Fruit fly (Drosophila melanogaster) whole organism, prepupa: Measurements from ENCODE around the gene ben.

ENCODE experiments used
- CG10669 ChIP-seq: fragments of 200-800 bp; sonication (Bioruptor generic); optimal IDR thresholded peaks from 3 replicates; lab custom pipeline; 2018; ENCODE audit warnings: missing biosample characterization, mild to moderate bottlenecking, missing genetic modification characterization, moderate library complexity
- CG11294 ChIP-seq: fragments of 200-800 bp; sonication (Bioruptor generic); IDR thresholded peaks from 2 replicates; pipeline ENCODE4 v1.3.6; 2022; ENCODE audit warnings: missing biosample characterization, missing genetic modification characterization
- CG1621 ChIP-seq: fragments of 200-800 bp; sonication (Bioruptor generic); optimal IDR thresholded peaks from 3 replicates; lab custom pipeline; 2018; ENCODE audit warnings: missing biosample characterization, mild to moderate bottlenecking, missing genetic modification characterization
- CG16779 ChIP-seq: fragments of 200-800 bp; sonication (Bioruptor generic); optimal IDR thresholded peaks from 3 replicates; lab custom pipeline; 2017; ENCODE audit warnings: missing biosample characterization, mild to moderate bottlenecking, missing genetic modification characterization
- CG3032 ChIP-seq: fragments of 200-800 bp; optimal IDR thresholded peaks from 2 replicates; lab custom pipeline; 2019; ENCODE audit warnings: missing biosample characterization, mild to moderate bottlenecking, missing genetic modification characterization, moderate library complexity
- CG34406 ChIP-seq: fragments of 200-800 bp; sonication (Bioruptor generic); optimal IDR thresholded peaks from 3 replicates; lab custom pipeline; 2016; ENCODE audit warnings: missing biosample characterization, missing genetic modification characterization
- CG3919 ChIP-seq: fragments of 200-800 bp; sonication (Bioruptor generic); optimal IDR thresholded peaks from 3 replicates; lab custom pipeline; 2016; ENCODE audit warnings: missing biosample characterization, missing genetic modification characterization
- CG4318 ChIP-seq: fragments of 200-800 bp; sonication (Bioruptor generic); optimal IDR thresholded peaks from 3 replicates; lab custom pipeline; 2017; ENCODE audit warnings: missing biosample characterization, mild to moderate bottlenecking, missing genetic modification characterization
- CG6276 ChIP-seq: fragments of 200-800 bp; sonication (Bioruptor generic); optimal IDR thresholded peaks from 2 replicates; lab custom pipeline; 2017; ENCODE audit warnings: missing biosample characterization, mild to moderate bottlenecking, missing genetic modification characterization
- CG6792 ChIP-seq: fragments of 200-800 bp; sonication (Bioruptor generic); optimal IDR thresholded peaks from 3 replicates; lab custom pipeline; 2016; ENCODE audit warnings: missing biosample characterization, missing genetic modification characterization
- CG6808 ChIP-seq: fragments of 200-800 bp; sonication (Bioruptor generic); optimal IDR thresholded peaks from 3 replicates; lab custom pipeline; 2017; ENCODE audit warnings: missing biosample characterization, missing genetic modification characterization, mild to moderate bottlenecking, moderate library complexity, missing genetic modification reagents
- CG6854 ChIP-seq: fragments of 200-800 bp; sonication (Bioruptor generic); optimal IDR thresholded peaks from 2 replicates; lab custom pipeline; 2017; ENCODE audit warnings: missing biosample characterization, mild to moderate bottlenecking, missing genetic modification characterization
- CG7368 ChIP-seq: fragments of 200-800 bp; sonication (Bioruptor generic); optimal IDR thresholded peaks from 3 replicates; lab custom pipeline; 2016; ENCODE audit warnings: missing biosample characterization, missing genetic modification characterization
- CG8119 ChIP-seq: fragments of 200-800 bp; sonication (Bioruptor generic); IDR thresholded peaks from 3 replicates; pipeline ENCODE4 v1.3.6; 2022; ENCODE audit warnings: missing biosample characterization, missing genetic modification characterization
- CG8319 ChIP-seq: fragments of 200-800 bp; sonication (Bioruptor generic); optimal IDR thresholded peaks from 3 replicates; lab custom pipeline; 2016; ENCODE audit warnings: missing biosample characterization, missing genetic modification characterization
- CG8632 ChIP-seq: fragments of 200-800 bp; sonication (Bioruptor generic); optimal IDR thresholded peaks from 3 replicates; lab custom pipeline; 2016; ENCODE audit warnings: missing biosample characterization, missing genetic modification characterization
- CG9139 ChIP-seq: fragments of 200-800 bp; sonication (Bioruptor generic); optimal IDR thresholded peaks from 3 replicates; lab custom pipeline; 2017; ENCODE audit warnings: missing biosample characterization, mild to moderate bottlenecking, missing genetic modification characterization
- Eip75B ChIP-seq: fragments of 200-800 bp; sonication (Bioruptor generic); optimal IDR thresholded peaks from 3 replicates; lab custom pipeline; 2016; ENCODE audit warnings: missing biosample characterization, missing genetic modification characterization
- Eip78C ChIP-seq: fragments of 200-800 bp; sonication (Bioruptor generic); peaks from one replicate; lab custom pipeline; 2016; ENCODE audit warnings: missing biosample characterization, missing genetic modification characterization
- Eip93F ChIP-seq: fragments of 200-800 bp; sonication (Bioruptor generic); optimal IDR thresholded peaks from 2 replicates; lab custom pipeline; 2016; ENCODE audit warnings: missing biosample characterization, mild to moderate bottlenecking, missing genetic modification characterization
- Ets21C ChIP-seq: fragments of 200-800 bp; sonication (Bioruptor generic); optimal IDR thresholded peaks from 3 replicates; lab custom pipeline; 2016; ENCODE audit warnings: missing biosample characterization, missing genetic modification characterization
- Gug ChIP-seq: fragments of 200-800 bp; sonication (Bioruptor generic); IDR thresholded peaks from 2 replicates; pipeline ENCODE4 v1.3.6; 2022; ENCODE audit warnings: missing biosample characterization, missing genetic modification characterization
- Hr39 ChIP-seq: fragments of 200-800 bp; sonication (Bioruptor generic); optimal IDR thresholded peaks from 2 replicates; lab custom pipeline; 2016; ENCODE audit warnings: missing biosample characterization, missing genetic modification characterization
- Hr4 ChIP-seq: fragments of 200-800 bp; sonication (Bioruptor generic); optimal IDR thresholded peaks from 3 replicates; lab custom pipeline; 2016; ENCODE audit warnings: missing biosample characterization, missing genetic modification characterization
- Lpt ChIP-seq: fragments of 200-800 bp; sonication (Bioruptor generic); optimal IDR thresholded peaks from 3 replicates; lab custom pipeline; 2016; ENCODE audit warnings: missing biosample characterization, missing genetic modification characterization
- Met ChIP-seq: fragments of 200-800 bp; sonication (Bioruptor generic); optimal IDR thresholded peaks from 3 replicates; lab custom pipeline; 2016; ENCODE audit warnings: missing biosample characterization, missing genetic modification characterization
- OdsH ChIP-seq: fragments of 200-800 bp; sonication (Bioruptor generic); optimal IDR thresholded peaks from 3 replicates; lab custom pipeline; 2016; ENCODE audit warnings: missing biosample characterization, missing genetic modification characterization
- Smox ChIP-seq: fragments of 200-800 bp; sonication (Bioruptor generic); optimal IDR thresholded peaks from 3 replicates; lab custom pipeline; 2016; ENCODE audit warnings: missing biosample characterization, missing genetic modification characterization
- Sox102F ChIP-seq: fragments of 200-800 bp; sonication (Bioruptor generic); optimal IDR thresholded peaks from 2 replicates; lab custom pipeline; 2016; ENCODE audit warnings: missing biosample characterization, mild to moderate bottlenecking, missing genetic modification characterization
- Sox14 ChIP-seq: fragments of 200-800 bp; sonication (Bioruptor generic); optimal IDR thresholded peaks from 3 replicates; lab custom pipeline; 2016; ENCODE audit warnings: missing biosample characterization, missing genetic modification characterization
- Sox15 ChIP-seq: fragments of 200-800 bp; sonication (Bioruptor generic); optimal IDR thresholded peaks from 3 replicates; lab custom pipeline; 2016; ENCODE audit warnings: missing biosample characterization, missing genetic modification characterization
- dac ChIP-seq: fragments of 200-800 bp; sonication (Bioruptor generic); optimal IDR thresholded peaks from 2 replicates; lab custom pipeline; 2017; ENCODE audit warnings: missing biosample characterization, mild to moderate bottlenecking, missing genetic modification characterization
- eg ChIP-seq: fragments of 200-800 bp; sonication (Bioruptor generic); IDR thresholded peaks from 3 replicates; pipeline ENCODE4 v1.3.6; 2022; ENCODE audit warnings: missing biosample characterization, missing genetic modification characterization
- esn ChIP-seq: fragments of 200-800 bp; sonication (Bioruptor generic); optimal IDR thresholded peaks from 2 replicates; lab custom pipeline; 2016; ENCODE audit warnings: missing biosample characterization, mild to moderate bottlenecking, missing genetic modification characterization, moderate library complexity
- fd59A ChIP-seq: fragments of 200-800 bp; sonication (Bioruptor generic); optimal IDR thresholded peaks from 2 replicates; lab custom pipeline; 2017; ENCODE audit warnings: missing biosample characterization, mild to moderate bottlenecking, missing genetic modification characterization, missing genetic modification reagents
- fd85E ChIP-seq: fragments of 200-800 bp; sonication (Bioruptor generic); optimal IDR thresholded peaks from 3 replicates; lab custom pipeline; 2016; ENCODE audit warnings: missing biosample characterization, missing genetic modification characterization
- fkh ChIP-seq: fragments of 200-800 bp; sonication (Bioruptor generic); optimal IDR thresholded peaks from 3 replicates; lab custom pipeline; 2017; ENCODE audit warnings: missing biosample characterization, mild to moderate bottlenecking, missing genetic modification characterization, moderate library complexity
- lz ChIP-seq: fragments of 200-800 bp; sonication (Bioruptor generic); optimal IDR thresholded peaks from 3 replicates; lab custom pipeline; 2016; ENCODE audit warnings: missing biosample characterization, missing genetic modification characterization
- net ChIP-seq: fragments of 200-800 bp; sonication (Bioruptor generic); optimal IDR thresholded peaks from 3 replicates; lab custom pipeline; 2016; ENCODE audit warnings: missing biosample characterization, missing genetic modification characterization
- pdm3 ChIP-seq: fragments of 200-800 bp; sonication (Bioruptor generic); optimal IDR thresholded peaks from 3 replicates; lab custom pipeline; 2016; ENCODE audit warnings: missing biosample characterization, missing genetic modification characterization
- salr ChIP-seq, 2 experiments: fragments of 200-800 bp; sonication (Bioruptor generic); optimal IDR thresholded peaks; 3 replicates each; lab custom pipeline; 2016 to 2018; ENCODE audit warnings: missing biosample characterization in 2 of 2, missing genetic modification characterization in 2 of 2, mild to moderate bottlenecking in 1 of 2
- spab ChIP-seq: fragments of 200-800 bp; sonication (Bioruptor generic); optimal IDR thresholded peaks from 2 replicates; lab custom pipeline; 2017; ENCODE audit warnings: missing biosample characterization, mild to moderate bottlenecking, missing genetic modification characterization, missing genetic modification reagents
- ss ChIP-seq, 2 experiments: fragments of 200-800 bp; sonication (Bioruptor generic); optimal IDR thresholded peaks; 2 replicates in 1 of 2; 3 replicates in 1 of 2; lab custom pipeline; 2017 to 2018; ENCODE audit warnings: mild to moderate bottlenecking in 2 of 2, missing biosample characterization in 2 of 2, missing genetic modification characterization in 2 of 2, moderate library complexity in 1 of 2
- svp ChIP-seq: fragments of 200-800 bp; sonication (Bioruptor generic); peaks from one replicate; lab custom pipeline; 2016; ENCODE audit warnings: missing biosample characterization, missing genetic modification characterization
- topi ChIP-seq: fragments of 200-800 bp; sonication (Bioruptor generic); optimal IDR thresholded peaks from 3 replicates; lab custom pipeline; 2016; ENCODE audit warnings: missing biosample characterization, missing genetic modification characterization
- vri ChIP-seq: fragments of 200-800 bp; sonication (Bioruptor generic); optimal IDR thresholded peaks from 3 replicates; lab custom pipeline; 2016; ENCODE audit warnings: missing biosample characterization, mild to moderate bottlenecking, missing genetic modification characterization

The ben gene

DNA sequence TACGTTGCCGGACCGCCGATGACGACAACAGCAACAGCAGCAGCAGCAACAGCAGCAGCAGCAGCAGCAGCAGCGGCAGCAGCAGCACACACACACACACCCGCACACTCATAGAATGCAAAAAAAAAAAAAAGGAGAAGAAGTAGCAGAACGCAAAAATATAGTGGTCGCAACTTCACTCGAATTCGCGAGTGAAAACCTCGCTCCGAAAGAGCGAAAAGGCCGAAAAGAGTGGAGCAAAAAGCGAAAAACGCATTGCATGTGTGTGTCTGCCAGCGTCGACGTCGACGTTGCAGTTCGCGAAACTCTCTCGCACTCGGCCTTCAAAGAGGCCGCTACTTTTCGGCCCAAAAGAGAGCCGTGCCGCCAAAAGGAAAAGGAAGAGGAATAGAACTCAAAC, 7.3 kb upstream of the ben start (continued):
- TF ChIP-seq CG6854 (GFP tag; lab: Kevin White, UChicago) (peak; percentile 81), CG6808 (GFP tag; lab: Kevin White, UChicago) (peak; percentile 82), CG8319 (GFP tag; lab: Kevin White, UChicago) (no peak), CG3032 (tag; lab: Kevin White, UChicago) (peak; percentile 60), CG7368 (GFP tag; lab: Kevin White, UChicago) (peak; percentile 44), CG16779 (peak; percentile 77), svp (GFP tag; lab: Kevin White, UChicago) (no peak), CG6792 (GFP tag; lab: Kevin White, UChicago) (peak; percentile 25), dac (peak; percentile 57), CG3919 (GFP tag; lab: Kevin White, UChicago) (peak; percentile 68), Hr4 (GFP tag; lab: Kevin White, UChicago) (peak; percentile 19), fkh (GFP tag; lab: Kevin White, UChicago) (no peak), OdsH (GFP tag; lab: Kevin White, UChicago) (peak; percentile 35), Lpt (GFP tag; lab: Kevin White, UChicago) (peak; percentile 24), fd59A (GFP tag; lab: Kevin White, UChicago) (peak; percentile 38), Smox (GFP tag; lab: Kevin White, UChicago) (no peak), Ets21C (GFP tag; lab: Kevin White, UChicago) (no peak), Eip78C (GFP tag; lab: Kevin White, UChicago) (peak; percentile 81), eg (peak; percentile 92), fd85E (no peak), lz (GFP tag; lab: Kevin White, UChicago) (no peak), Met (GFP tag; lab: Kevin White, UChicago) (peak; percentile 56), Hr39 (GFP tag; lab: Kevin White, UChicago) (no peak), topi (GFP tag; lab: Kevin White, UChicago) (peak; percentile 52), CG34406 (GFP tag; lab: Kevin White, UChicago) (peak; percentile 61), CG10669 (GFP tag; lab: Kevin White, UChicago) (peak; percentile 62), Sox102F (peak; percentile 42), ss (GFP tag; optimal IDR thresholded peaks at IDR 0.05; lab: Kevin White, UChicago) (peak; percentile 87 to 90), CG6276 (GFP tag; lab: Kevin White, UChicago) (peak; percentile 77), Eip75B (GFP tag; lab: Kevin White, UChicago) (peak; percentile 37), CG1621 (tag; lab: Kevin White, UChicago) (peak; percentile 57), Sox15 (GFP tag; lab: Kevin White, UChicago) (no peak), Eip93F (GFP tag; lab: Kevin White, UChicago) (no peak), CG8119 (peak; percentile 85), esn (peak; percentile 16), salr (GFP tag; optimal IDR thresholded peaks at IDR 0.05; lab: Kevin White, UChicago) (peak in 1 of 2 experiments; percentile 24), net (GFP tag; lab: Kevin White, UChicago) (peak; percentile 71), CG9139 (GFP tag; lab: Kevin White, UChicago) (peak; percentile 83), Sox14 (GFP tag; lab: Kevin White, UChicago) (peak; percentile 5)

- TF ChIP-seq Sox15 (GFP tag; lab: Kevin White, UChicago): no peak
- TF ChIP-seq CG16779: peak; percentile 96
- TF ChIP-seq OdsH (GFP tag; lab: Kevin White, UChicago): peak; percentile 67
- TF ChIP-seq CG8319 (GFP tag; lab: Kevin White, UChicago): peak; percentile 44
- TF ChIP-seq CG8119: peak; percentile 97
- TF ChIP-seq fd85E: peak; percentile 54
- peak; percentile 83 for TF ChIP-seq pdm3 (GFP tag; lab: Kevin White, UChicago)
- peak; percentile 95 for TF ChIP-seq spab (GFP tag; lab: Kevin White, UChicago)
- peak; percentile 66 for TF ChIP-seq Gug (GFP tag; lab: Robert Waterston, UW)
- TF ChIP-seq CG11294 (GFP tag; lab: Robert Waterston, UW): peak; percentile 57; the same call in 1 of the 2 replicates
- TF ChIP-seq Eip78C (GFP tag; lab: Kevin White, UChicago): peak; percentile 89
- no peak for TF ChIP-seq fkh (GFP tag; lab: Kevin White, UChicago)
- TF ChIP-seq CG4318 (GFP tag; lab: Kevin White, UChicago): no peak
- TF ChIP-seq CG3919 (GFP tag; lab: Kevin White, UChicago): peak; percentile 75
- TF ChIP-seq vri (GFP tag; lab: Kevin White, UChicago): peak; percentile 93
- peak; percentile 39 for TF ChIP-seq Hr4 (GFP tag; lab: Kevin White, UChicago)
- peak; percentile 34 for TF ChIP-seq Eip93F (GFP tag; lab: Kevin White, UChicago)
- TF ChIP-seq CG6854 (GFP tag; lab: Kevin White, UChicago): peak; percentile 95
- TF ChIP-seq CG9139 (GFP tag; lab: Kevin White, UChicago): peak; percentile 97
- peak; percentile 79 for TF ChIP-seq CG8632
- peak; percentile 97 for TF ChIP-seq CG6276 (GFP tag; lab: Kevin White, UChicago)
- peak; percentile 78 for TF ChIP-seq CG34406 (GFP tag; lab: Kevin White, UChicago)
- peak; percentile 92 for TF ChIP-seq CG10669 (GFP tag; lab: Kevin White, UChicago)
- TF ChIP-seq topi (GFP tag; lab: Kevin White, UChicago): peak; percentile 68
- TF ChIP-seq esn: peak; percentile 68
Observed at dm6 chrX:13990474-13991221, 5.5 kb upstream of the ben start, which contains the start of gene mamo. Gene mamo, minus strand, starts transcription at chrX:13990527.
